Fruit fly (Drosophila melanogaster) whole organism, embryonic: ENCODE data around the gene mRpL49.

ENCODE experiments used
- Asciz ChIP-seq: fragments of 200-800 bp; sonication (Bioruptor generic); optimal IDR thresholded peaks from 2 replicates; lab custom pipeline; 2017; ENCODE audit warnings: missing biosample characterization, mild to moderate bottlenecking, missing genetic modification characterization, missing genetic modification reagents
- Awh ChIP-seq: fragments of 200-800 bp; sonication (Bioruptor generic); IDR thresholded peaks from 2 replicates; pipeline ENCODE4, ENCODE4 v1.3.6; 2022; ENCODE audit warnings: missing biosample characterization, missing genetic modification characterization
- B-H1 ChIP-seq: fragments of 200-800 bp; sonication (Bioruptor generic); IDR thresholded peaks from 3 replicates; pipeline ENCODE4 v1.3.6; 2022; ENCODE audit warnings: missing biosample characterization, missing genetic modification characterization
- CG10147 ChIP-seq: fragments of 200-800 bp; sonication (Bioruptor generic); optimal IDR thresholded peaks from 2 replicates; lab custom pipeline; 2019; ENCODE audit warnings: missing biosample characterization, mild to moderate bottlenecking, missing genetic modification characterization, moderate library complexity
- CG10321 ChIP-seq: fragments of 200-800 bp; sonication (Bioruptor generic); IDR thresholded peaks from 2 replicates; pipeline ENCODE4 v1.3.6; 2022; ENCODE audit warnings: missing biosample characterization, missing genetic modification characterization
- CG10959 ChIP-seq: fragments of 200-800 bp; sonication (Bioruptor generic); IDR thresholded peaks from 2 replicates; pipeline ENCODE4 v1.3.6; 2022; ENCODE audit warnings: missing biosample characterization, missing genetic modification characterization
- CG13123 ChIP-seq: fragments of 200-800 bp; sonication (Bioruptor generic); optimal IDR thresholded peaks from 2 replicates; lab custom pipeline; 2016; ENCODE audit warnings: missing biosample characterization, missing genetic modification characterization
- CG14667 ChIP-seq: fragments of 200-800 bp; sonication (Bioruptor generic); IDR thresholded peaks from 2 replicates; pipeline ENCODE4 v1.3.6; 2022; ENCODE audit warnings: missing biosample characterization, missing genetic modification characterization
- CG14860 ChIP-seq: fragments of 200-800 bp; sonication (Bioruptor generic); IDR thresholded peaks from 3 replicates; pipeline ENCODE4 v1.3.6; 2022; ENCODE audit warnings: missing biosample characterization, missing genetic modification characterization; ENCODE audit not compliant: partially characterized antibody
- CG15601 ChIP-seq: fragments of 200-800 bp; sonication (Bioruptor generic); optimal IDR thresholded peaks from 3 replicates; lab custom pipeline; 2019; ENCODE audit warnings: missing biosample characterization, mild to moderate bottlenecking, missing genetic modification characterization, moderate library complexity
- CG1647 ChIP-seq: fragments of 200-800 bp; sonication (Bioruptor generic); optimal IDR thresholded peaks from 3 replicates; lab custom pipeline; 2016; ENCODE audit warnings: missing biosample characterization, missing genetic modification characterization
- CG16815 ChIP-seq: fragments of 200-800 bp; sonication (Bioruptor generic); optimal IDR thresholded peaks from 3 replicates; lab custom pipeline; 2017; ENCODE audit warnings: missing biosample characterization, mild to moderate bottlenecking, missing genetic modification characterization
- CG17186 ChIP-seq: fragments of 200-800 bp; sonication (Bioruptor generic); optimal IDR thresholded peaks from 3 replicates; lab custom pipeline; 2017; ENCODE audit warnings: missing biosample characterization, missing genetic modification reagents, missing genetic modification characterization
- CG18764 ChIP-seq: fragments of 200-800 bp; sonication (Bioruptor generic); optimal IDR thresholded peaks from 3 replicates; lab custom pipeline; 2016; ENCODE audit warnings: missing biosample characterization, missing genetic modification characterization
- CG2199 ChIP-seq: fragments of 200-800 bp; sonication (Bioruptor generic); IDR thresholded peaks from 3 replicates; pipeline ENCODE4 v1.3.6; 2022; ENCODE audit warnings: missing biosample characterization, missing genetic modification characterization
- CG31388 ChIP-seq: fragments of 200-800 bp; sonication (Bioruptor generic); optimal IDR thresholded peaks from 2 replicates; lab custom pipeline; 2016; ENCODE audit warnings: missing biosample characterization, missing genetic modification characterization
- CG32532 ChIP-seq: fragments of 200-800 bp; sonication (Bioruptor generic); IDR thresholded peaks from 2 replicates; pipeline ENCODE4 v1.3.6; 2022; ENCODE audit warnings: missing biosample characterization, missing genetic modification characterization
- CG3838 ChIP-seq: fragments of 200-800 bp; sonication (Bioruptor generic); optimal IDR thresholded peaks from 3 replicates; lab custom pipeline; 2016; ENCODE audit warnings: missing biosample characterization, missing genetic modification characterization
- CG42726 ChIP-seq: fragments of 200-800 bp; sonication (Bioruptor generic); IDR thresholded peaks from 2 replicates; pipeline ENCODE4 v1.3.6; 2022; ENCODE audit warnings: missing biosample characterization, missing genetic modification characterization; ENCODE audit not compliant: partially characterized antibody
- CG6854 ChIP-seq: fragments of 200-800 bp; sonication (Bioruptor generic); optimal IDR thresholded peaks from 3 replicates; lab custom pipeline; 2017; ENCODE audit warnings: missing biosample characterization, mild to moderate bottlenecking, missing genetic modification characterization
- CG7357 ChIP-seq: fragments of 200-800 bp; sonication (Bioruptor generic); IDR thresholded peaks from 3 replicates; pipeline ENCODE4 v1.3.6; 2022; ENCODE audit warnings: missing biosample characterization, missing genetic modification characterization
- CG7372 ChIP-seq: fragments of 200-800 bp; sonication (Bioruptor generic); IDR thresholded peaks from 2 replicates; pipeline ENCODE4 v1.3.6; 2022; ENCODE audit warnings: missing biosample characterization, missing genetic modification characterization
- CG7928 ChIP-seq: fragments of 200-800 bp; sonication (Bioruptor generic); optimal IDR thresholded peaks from 2 replicates; lab custom pipeline; 2017; ENCODE audit warnings: missing biosample characterization, mild to moderate bottlenecking, missing genetic modification characterization
- CG7963 ChIP-seq: fragments of 200-800 bp; sonication (Bioruptor generic); IDR thresholded peaks from 3 replicates; pipeline ENCODE4 v1.3.6; 2022; ENCODE audit warnings: missing biosample characterization, missing genetic modification characterization; ENCODE audit not compliant: partially characterized antibody
- Chrac-16 ChIP-seq: fragments of 200-800 bp; sonication (Bioruptor generic); optimal IDR thresholded peaks from 3 replicates; lab custom pipeline; 2016; ENCODE audit warnings: missing biosample characterization, missing genetic modification characterization
- Dek ChIP-seq: fragments of 200-800 bp; sonication (Bioruptor generic); optimal IDR thresholded peaks from 3 replicates; lab custom pipeline; 2019; ENCODE audit warnings: missing biosample characterization, mild to moderate bottlenecking, missing genetic modification characterization, moderate library complexity
- Doc3 ChIP-seq: fragments of 200-800 bp; sonication (Bioruptor generic); IDR thresholded peaks from 3 replicates; pipeline ENCODE4 v1.3.6; 2022; ENCODE audit warnings: missing biosample characterization, missing genetic modification characterization; ENCODE audit not compliant: partially characterized antibody
- HmgZ ChIP-seq: fragments of 200-800 bp; sonication (Bioruptor generic); optimal IDR thresholded peaks from 2 replicates; lab custom pipeline; 2018; ENCODE audit warnings: missing biosample characterization, mild to moderate bottlenecking, missing genetic modification characterization
- Hmx ChIP-seq: fragments of 200-800 bp; sonication (Bioruptor generic); optimal IDR thresholded peaks from 2 replicates; lab custom pipeline; 2016; ENCODE audit warnings: missing biosample characterization, missing genetic modification characterization
- Hr51 ChIP-seq, 2 experiments: fragments of 200-800 bp; sonication (Bioruptor generic); optimal IDR thresholded peaks; 2 replicates in 1 of 2; 3 replicates in 1 of 2; lab custom pipeline; 2016 to 2018; ENCODE audit warnings: missing biosample characterization in 2 of 2, missing genetic modification characterization in 2 of 2, mild to moderate bottlenecking in 1 of 2, moderate library complexity in 1 of 2
- MESR4 ChIP-seq: fragments of 200-800 bp; sonication (Bioruptor generic); optimal IDR thresholded peaks from 2 replicates; lab custom pipeline; 2018; ENCODE audit warnings: missing biosample characterization, mild to moderate bottlenecking, missing genetic modification characterization, moderate library complexity
- Meics ChIP-seq: fragments of 200-800 bp; sonication (Bioruptor generic); optimal IDR thresholded peaks from 2 replicates; lab custom pipeline; 2017; ENCODE audit warnings: missing biosample characterization, mild to moderate bottlenecking, missing genetic modification characterization
- Sox100B ChIP-seq: fragments of 200-800 bp; sonication (Bioruptor generic); optimal IDR thresholded peaks from 3 replicates; lab custom pipeline; 2018; ENCODE audit warnings: missing biosample characterization, mild to moderate bottlenecking, missing genetic modification characterization
- Stat92E ChIP-seq, 3 experiments: fragments of >200 bp in 2 of 3; fragments of 200-800 bp in 1 of 3; sonication (Bioruptor generic) in 1 of 3; optimal IDR thresholded peaks; 2 replicates each; lab custom pipeline; 2017 to 2019; ENCODE audit warnings: missing biosample characterization in 3 of 3, missing genetic modification characterization in 3 of 3, mild to moderate bottlenecking in 1 of 3, moderate library complexity in 1 of 3
- bab2 ChIP-seq: fragments of 200-800 bp; sonication (Bioruptor generic); optimal IDR thresholded peaks from 2 replicates; lab custom pipeline; 2016; ENCODE audit warnings: missing biosample characterization, missing genetic modification characterization
- bcd ChIP-seq: fragments of 200-800 bp; sonication (Bioruptor generic); optimal IDR thresholded peaks from 2 replicates; lab custom pipeline; 2017; ENCODE audit warnings: missing biosample characterization, mild to moderate bottlenecking, missing genetic modification characterization
- ind ChIP-seq: fragments of 200-800 bp; sonication (Bioruptor generic); optimal IDR thresholded peaks from 3 replicates; lab custom pipeline; 2016; ENCODE audit warnings: missing biosample characterization, missing genetic modification characterization
- jigr1 ChIP-seq: fragments of 200-800 bp; sonication (Bioruptor generic); IDR thresholded peaks from 3 replicates; pipeline ENCODE4 v1.3.6; 2022; ENCODE audit warnings: missing biosample characterization, missing genetic modification characterization
- lbe ChIP-seq: fragments of 200-800 bp; sonication (Bioruptor generic); optimal IDR thresholded peaks from 2 replicates; lab custom pipeline; 2016; ENCODE audit warnings: missing biosample characterization, mild to moderate bottlenecking, missing genetic modification characterization
- lola ChIP-seq, 3 experiments: fragments of >200 bp in 2 of 3; fragments of 200-800 bp in 1 of 3; sonication (Bioruptor generic) in 1 of 3; optimal IDR thresholded peaks; 2 replicates each; lab custom pipeline; 2017 to 2019; ENCODE audit warnings: missing biosample characterization in 3 of 3, missing genetic modification characterization in 3 of 3, mild to moderate bottlenecking in 1 of 3, moderate library complexity in 1 of 3
- nerfin-2 ChIP-seq: fragments of 200-800 bp; sonication (Bioruptor generic); IDR thresholded peaks from 2 replicates; pipeline ENCODE4 v1.3.6; 2022; ENCODE audit warnings: missing biosample characterization, missing genetic modification characterization; ENCODE audit not compliant: partially characterized antibody
- pan ChIP-seq, 4 experiments: fragments of >200 bp in 3 of 4; fragments of 200-800 bp in 1 of 4; sonication (Bioruptor generic) in 1 of 4; optimal IDR thresholded peaks in 3 of 4; IDR thresholded peaks in 1 of 4; 2 replicates each; pipeline versions ENCODE4 v1.3.6 to Lab custom; 2017 to 2022; ENCODE audit warnings: missing biosample characterization in 2 of 4, missing genetic modification characterization in 2 of 4, mixed read lengths in 1 of 4
- rib ChIP-seq: fragments of 200-800 bp; sonication (Bioruptor generic); IDR thresholded peaks from 2 replicates; pipeline ENCODE4 v1.3.6; 2022; ENCODE audit warnings: missing biosample characterization, missing genetic modification characterization
- row ChIP-seq: fragments of 200-800 bp; sonication (Bioruptor generic); IDR thresholded peaks from 3 replicates; pipeline ENCODE4 v1.3.6; 2022; ENCODE audit warnings: missing biosample characterization, missing genetic modification characterization
- vfl ChIP-seq: fragments of 200-800 bp; sonication (Bioruptor generic); optimal IDR thresholded peaks from 2 replicates; lab custom pipeline; 2016; ENCODE audit warnings: missing biosample characterization, missing genetic modification characterization
- wdn ChIP-seq: fragments of 200-800 bp; sonication (Bioruptor generic); IDR thresholded peaks from 2 replicates; pipeline ENCODE4 v1.3.6; 2022; ENCODE audit warnings: missing biosample characterization, missing genetic modification characterization
- zfh1 ChIP-seq: fragments of 200-800 bp; sonication (Bioruptor generic); IDR thresholded peaks from 3 replicates; pipeline ENCODE4 v1.3.6; 2022; ENCODE audit warnings: missing biosample characterization, missing genetic modification characterization

Gene mRpL49

dm6 chrX:12909577-12910426 is 2.9 kb downstream of the mRpL49 start, which contains the start of the genes Brms1 and CG4645 (continued):
- peak in 1 of 2 experiments; percentile 41 for TF ChIP-seq Hr51 (GFP tag; optimal IDR thresholded peaks at IDR 0.05; lab: Kevin White, UChicago)
- TF ChIP-seq Chrac-16 (GFP tag; lab: Kevin White, UChicago) = peak; percentile 47
- TF ChIP-seq CG16815 (GFP tag; lab: Kevin White, UChicago) = peak; percentile 67
- TF ChIP-seq B-H1 (GFP tag; lab: Robert Waterston, UW) = no peak
- TF ChIP-seq CG14667 (GFP tag; lab: Robert Waterston, UW) = 0 out of 2 replicates have a peak, but pooled peaks have one; percentile 21
- TF ChIP-seq CG3838 (GFP tag; lab: Kevin White, UChicago) = no peak
- TF ChIP-seq zfh1 (GFP tag; lab: Robert Waterston, UW) = peak; percentile 41; the same call in 1 of the 3 replicates
- no peak for TF ChIP-seq rib (GFP tag; lab: Robert Waterston, UW)
- TF ChIP-seq CG42726 = no peak
- TF ChIP-seq ind = peak; percentile 55
- no peak for TF ChIP-seq CG7372 (GFP tag; lab: Robert Waterston, UW)
- 0 out of 3 replicates have a peak, but pooled peaks have one; percentile 15 for TF ChIP-seq CG7963 (GFP tag; lab: Robert Waterston, UW)
- no peak for TF ChIP-seq CG10959
- TF ChIP-seq Asciz = no peak
- TF ChIP-seq CG6854 (GFP tag; lab: Kevin White, UChicago) = no peak
- peak; percentile 41; the same call in 1 of the 2 replicates for TF ChIP-seq CG32532 (GFP tag; lab: Robert Waterston, UW)
- no peak for TF ChIP-seq CG17186 (GFP tag; lab: Kevin White, UChicago)
- peak in 1 of 3 experiments; percentile 62 for TF ChIP-seq lola (GFP tag; optimal IDR thresholded peaks at IDR 0.05; lab: Kevin White, UChicago)
- TF ChIP-seq HmgZ = peak; percentile 41
- peak; percentile 78 for TF ChIP-seq row (GFP tag; lab: Robert Waterston, UW)
- no peak for TF ChIP-seq lbe (GFP tag; lab: Kevin White, UChicago)
- TF ChIP-seq Meics = peak; percentile 63
- TF ChIP-seq CG13123 = peak; percentile 21
- TF ChIP-seq Sox100B (GFP tag; lab: Kevin White, UChicago) = peak; percentile 61
- peak; percentile 20 for TF ChIP-seq CG18764 (GFP tag; lab: Kevin White, UChicago)
- peak; percentile 35 for TF ChIP-seq CG15601
- TF ChIP-seq CG7928 = peak; percentile 27
- no peak for TF ChIP-seq Stat92E (GFP tag; optimal IDR thresholded peaks at IDR 0.05; lab: Kevin White, UChicago)
- TF ChIP-seq CG1647 (GFP tag; lab: Kevin White, UChicago) = no peak
- TF ChIP-seq CG10147 (GFP tag; lab: Kevin White, UChicago) = peak; percentile 16
- TF ChIP-seq bcd (GFP tag; lab: Kevin White, UChicago) = peak; percentile 55
- peak; percentile 45 for TF ChIP-seq vfl (GFP tag; lab: Kevin White, UChicago)
- no peak for TF ChIP-seq Hmx (GFP tag; lab: Kevin White, UChicago)
- TF ChIP-seq CG31388 (GFP tag; lab: Kevin White, UChicago) = no peak
- peak; percentile 39 for TF ChIP-seq bab2 (GFP tag; lab: Kevin White, UChicago)
- TF ChIP-seq nerfin-2 (GFP tag; lab: Robert Waterston, UW) = 0 out of 2 replicates have a peak, but pooled peaks have one; percentile 27
- no peak for TF ChIP-seq pan (optimal IDR thresholded peaks at IDR 0.05; lab: Kevin White, UChicago)
- peak in 1 of 2 experiments; percentile 18 for TF ChIP-seq pan (GFP tag; optimal IDR thresholded peaks at IDR 0.05 in 1 of 2, IDR thresholded peaks at IDR 0.05 in 1 of 2)
- TF ChIP-seq CG10321 (GFP tag; lab: Robert Waterston, UW) = no peak
- no peak for TF ChIP-seq CG2199
- peak; percentile 63 for TF ChIP-seq MESR4
- peak; percentile 55 for TF ChIP-seq Dek (tag; lab: Kevin White, UChicago)
- TF ChIP-seq CG7357 (GFP tag; lab: Robert Waterston, UW) = no peak
- TF ChIP-seq Awh = no peak
- TF ChIP-seq wdn (GFP tag; lab: Robert Waterston, UW) = no peak
- TF ChIP-seq Doc3 = no peak
- TF ChIP-seq CG14860 (GFP tag; lab: Robert Waterston, UW) = no peak
- TF ChIP-seq jigr1 = no peak
